Worm (Caenorhabditis elegans) whole organism, late embryonic: ENCODE data around the gene T20D4.10.

ENCODE experiments used
- C38D4.7 ChIP-seq: fragments of 200-800 bp; sonication (Bioruptor generic); optimal IDR thresholded peaks from 2 replicates; lab custom pipeline; 2018; ENCODE audit warnings: mild to moderate bottlenecking, missing genetic modification characterization, moderate library complexity, missing compliant biosample characterization
- F13H6.1 ChIP-seq: sonication (generic microtip); optimal IDR thresholded peaks from 2 replicates; lab custom pipeline; 2016; ENCODE audit warnings: missing genetic modification characterization, missing compliant biosample characterization
- K02D7.2 ChIP-seq: sonication (generic microtip); optimal IDR thresholded peaks from 2 replicates; lab custom pipeline; 2017; ENCODE audit warnings: mild to moderate bottlenecking, missing genetic modification characterization, missing compliant biosample characterization
- K09A11.1 ChIP-seq: sonication (generic microtip); optimal IDR thresholded peaks from 2 replicates; lab custom pipeline; 2017; ENCODE audit warnings: antibody characterized with exemption, mild to moderate bottlenecking, missing genetic modification characterization, missing compliant biosample characterization; ENCODE audit not compliant: insufficient read depth
- T23F11.4 ChIP-seq: fragments of 200-800 bp; sonication (Bioruptor generic); optimal IDR thresholded peaks from 2 replicates; lab custom pipeline; 2018; ENCODE audit warnings: mild to moderate bottlenecking, missing genetic modification characterization, missing compliant biosample characterization
- Y22D7AL.16 ChIP-seq: sonication (generic microtip); optimal IDR thresholded peaks from 2 replicates; lab custom pipeline; 2016; ENCODE audit warnings: missing genetic modification characterization, missing compliant biosample characterization
- ceh-18 ChIP-seq: sonication (generic microtip); optimal IDR thresholded peaks from 2 replicates; lab custom pipeline; 2016; ENCODE audit warnings: missing genetic modification characterization, missing compliant biosample characterization
- ceh-22 ChIP-seq: sonication (generic microtip); optimal IDR thresholded peaks from 2 replicates; lab custom pipeline; 2017; ENCODE audit warnings: missing biosample characterization, missing genetic modification characterization
- ceh-30 ChIP-seq: fragments of 150-350 bp; optimal IDR thresholded peaks from 2 replicates; lab custom pipeline; 2014; ENCODE audit warnings: missing biosample characterization, missing genetic modification characterization
- ceh-45 ChIP-seq: fragments of 200-800 bp; sonication (Bioruptor generic); IDR thresholded peaks from 2 replicates; pipeline ENCODE4 v1.3.6; 2022; ENCODE audit warnings: missing genetic modification reagents, missing genetic modification characterization, missing compliant biosample characterization
- ets-4 ChIP-seq: sonication (generic microtip); optimal IDR thresholded peaks from 2 replicates; lab custom pipeline; 2016; ENCODE audit warnings: missing genetic modification characterization, missing compliant biosample characterization
- eyg-1 ChIP-seq: sonication (generic microtip); optimal IDR thresholded peaks from 2 replicates; lab custom pipeline; 2016; ENCODE audit warnings: missing genotype, missing genetic modification characterization, missing compliant biosample characterization
- fax-1 ChIP-seq: sonication (generic microtip); optimal IDR thresholded peaks from 2 replicates; lab custom pipeline; 2016; ENCODE audit warnings: missing genotype, missing genetic modification characterization, missing compliant biosample characterization
- fkh-10 ChIP-seq: fragments of 150-350 bp; optimal IDR thresholded peaks from 2 replicates; lab custom pipeline; 2014; ENCODE audit warnings: missing biosample characterization, missing genetic modification reagents, missing genetic modification characterization
- hlh-13 ChIP-seq: fragments of 200-800 bp; sonication (Bioruptor generic); optimal IDR thresholded peaks from 2 replicates; lab custom pipeline; 2018; ENCODE audit warnings: mild to moderate bottlenecking, missing genetic modification characterization, missing compliant biosample characterization
- hlh-30 ChIP-seq: sonication (generic microtip); optimal IDR thresholded peaks from 2 replicates; lab custom pipeline; 2017; ENCODE audit warnings: antibody characterized with exemption, missing genetic modification characterization, missing compliant biosample characterization; ENCODE audit not compliant: insufficient read depth
- hlh-8 ChIP-seq: sonication (generic microtip); optimal IDR thresholded peaks from 2 replicates; lab custom pipeline; 2016; ENCODE audit warnings: missing genotype, missing genetic modification characterization, missing compliant biosample characterization
- madf-2 ChIP-seq: sonication (generic microtip); optimal IDR thresholded peaks from 2 replicates; lab custom pipeline; 2017; ENCODE audit warnings: missing genetic modification characterization, missing compliant biosample characterization
- nfya-1 ChIP-seq: sonication (generic microtip); optimal IDR thresholded peaks from 2 replicates; lab custom pipeline; 2017; ENCODE audit warnings: missing genetic modification characterization, mild to moderate bottlenecking, missing compliant biosample characterization, antibody characterized with exemption, moderate library complexity
- npax-4 ChIP-seq: sonication (generic microtip); optimal IDR thresholded peaks from 2 replicates; lab custom pipeline; 2016; ENCODE audit warnings: missing genetic modification characterization, missing compliant biosample characterization
- odd-2 ChIP-seq: sonication (generic microtip); optimal IDR thresholded peaks from 2 replicates; lab custom pipeline; 2017; ENCODE audit warnings: antibody characterized with exemption, mild to moderate bottlenecking, missing genetic modification characterization, missing compliant biosample characterization
- pag-3 ChIP-seq: sonication (generic microtip); optimal IDR thresholded peaks from 2 replicates; lab custom pipeline; 2016; ENCODE audit warnings: missing compliant biosample characterization, missing genetic modification characterization, borderline replicate concordance
- pat-9 ChIP-seq: fragments of 200-800 bp; sonication (Bioruptor generic); optimal IDR thresholded peaks from 2 replicates; lab custom pipeline; 2018; ENCODE audit warnings: mild to moderate bottlenecking, missing genetic modification characterization, moderate library complexity, missing compliant biosample characterization
- pax-1 ChIP-seq: fragments of 150-350 bp; optimal IDR thresholded peaks from 2 replicates; lab custom pipeline; 2014; ENCODE audit warnings: missing biosample characterization, missing genetic modification characterization
- pha-4 ChIP-seq: fragments of 150-350 bp; optimal IDR thresholded peaks from 2 replicates; lab custom pipeline; 2018; ENCODE audit warnings: missing biosample characterization, missing genetic modification reagents, missing genetic modification characterization
- pqm-1 ChIP-seq: sonication (generic microtip); optimal IDR thresholded peaks from 2 replicates; lab custom pipeline; 2016; ENCODE audit warnings: missing genetic modification characterization, missing compliant biosample characterization
- pros-1 ChIP-seq: fragments of 150-350 bp; optimal IDR thresholded peaks from 2 replicates; lab custom pipeline; 2014; ENCODE audit warnings: missing biosample characterization, missing genetic modification reagents, missing genetic modification characterization
- ref-2 ChIP-seq: sonication (generic microtip); optimal IDR thresholded peaks from 2 replicates; lab custom pipeline; 2016; ENCODE audit warnings: missing genetic modification characterization, missing compliant biosample characterization
- sdc-2 ChIP-seq: sonication (generic microtip); optimal IDR thresholded peaks from 2 replicates; lab custom pipeline; 2016; ENCODE audit warnings: missing genotype, missing genetic modification characterization, missing compliant biosample characterization
- sox-4 ChIP-seq: sonication (generic microtip); optimal IDR thresholded peaks from 2 replicates; lab custom pipeline; 2017; ENCODE audit warnings: mild to moderate bottlenecking, missing genetic modification characterization, inconsistent platforms, missing compliant biosample characterization
- tbx-7 ChIP-seq: sonication (generic microtip); optimal IDR thresholded peaks from 2 replicates; lab custom pipeline; 2016; ENCODE audit warnings: missing genotype, missing genetic modification characterization, missing compliant biosample characterization
- unc-3 ChIP-seq, 2 experiments: fragments of 200-800 bp in 1 of 2; sonication (Bioruptor generic) in 1 of 2; sonication (generic microtip) in 1 of 2; conservative IDR thresholded peaks in 1 of 2; optimal IDR thresholded peaks in 1 of 2; 2 replicates each; pipeline versions ENCODE4 v1.3.6 to Lab custom; 2016 to 2022; ENCODE audit warnings: missing compliant biosample characterization in 2 of 2, missing genetic modification characterization in 2 of 2, missing genetic modification reagents in 1 of 2
- unc-86 ChIP-seq: sonication (generic microtip); optimal IDR thresholded peaks from 2 replicates; lab custom pipeline; 2016; ENCODE audit warnings: missing genetic modification characterization, missing compliant biosample characterization
- zip-5 ChIP-seq: sonication (generic microtip); optimal IDR thresholded peaks from 2 replicates; lab custom pipeline; 2016; ENCODE audit warnings: missing genetic modification characterization, missing compliant biosample characterization
- ztf-16 ChIP-seq: sonication (generic microtip); optimal IDR thresholded peaks from 2 replicates; lab custom pipeline; 2017; ENCODE audit warnings: missing genetic modification characterization, missing compliant biosample characterization

T20D4.10 gene

DNA sequence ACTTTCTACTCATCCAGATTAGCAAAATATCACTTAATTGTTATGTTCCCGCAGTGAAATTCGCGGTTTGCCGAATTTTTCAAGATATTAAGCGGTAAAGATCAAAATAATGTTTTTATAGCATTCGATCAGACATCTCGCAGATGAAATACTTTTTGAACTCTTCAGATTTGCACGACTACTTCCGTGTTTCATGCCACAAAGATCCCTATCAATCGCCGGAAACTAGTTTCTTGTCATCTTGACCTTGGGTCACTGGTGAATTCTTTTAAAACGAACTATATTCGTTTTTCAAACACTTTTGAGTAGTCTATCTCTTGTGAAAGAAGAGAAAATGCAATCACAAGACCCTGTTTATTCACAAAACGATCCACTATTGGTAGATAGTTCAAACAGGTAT is 13.0 kb downstream of the T20D4.10 start, which contains the start of gene txt-11:
Gene txt-11, plus strand, starts transcription at position 301 of the 400 bp plus-strand sequence.
- TF ChIP-seq pag-3 (tag; lab: Kevin White, UChicago) (no peak), fkh-10 (GFP tag; lab: Kevin White, UChicago) (no peak), nfya-1 (tag; lab: Kevin White, UChicago) (no peak), sdc-2 (tag; lab: Kevin White, UChicago) (no peak), pha-4 (tag; lab: Kevin White, UChicago) (no peak), pat-9 (tag; lab: Kevin White, UChicago) (no peak), pqm-1 (tag; lab: Kevin White, UChicago) (no peak), hlh-8 (tag; lab: Kevin White, UChicago) (no peak), fax-1 (tag; lab: Kevin White, UChicago) (no peak), odd-2 (tag; lab: Kevin White, UChicago) (no peak), unc-86 (tag; lab: Kevin White, UChicago) (no peak), npax-4 (tag; lab: Kevin White, UChicago) (no peak), ztf-16 (tag; lab: Kevin White, UChicago) (no peak), F13H6.1 (tag; lab: Kevin White, UChicago) (no peak), C38D4.7 (GFP tag; lab: Kevin White, UChicago) (no peak), ets-4 (no peak), pros-1 (tag; lab: Kevin White, UChicago) (no peak), ref-2 (tag; lab: Kevin White, UChicago) (no peak)

DNA sequence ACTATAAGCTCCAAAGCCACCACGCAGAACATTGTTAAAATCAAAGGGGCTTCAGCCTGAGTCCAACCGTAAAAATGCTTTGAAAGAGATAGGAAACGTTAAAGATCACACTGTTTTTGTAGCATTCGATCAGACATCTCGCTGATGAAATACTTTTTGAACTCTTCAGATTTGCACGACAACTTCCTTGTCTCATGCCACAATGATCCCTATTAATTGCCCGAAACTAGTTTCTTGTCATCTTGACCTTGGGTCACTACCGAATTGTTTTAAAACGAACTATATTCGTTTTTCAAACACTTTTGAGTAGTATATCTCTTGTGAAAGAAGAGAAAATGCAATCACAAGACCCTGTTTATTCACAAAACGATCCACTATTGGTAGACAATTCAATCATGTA is 17.9 kb downstream of the T20D4.10 start, which contains the start of gene T20D4.3:
Gene T20D4.3, plus strand, starts transcription at position 301 of the 400 bp plus-strand sequence.
- TF ChIP-seq tbx-7 (tag; lab: Kevin White, UChicago) = no peak
- TF ChIP-seq pha-4 (tag; lab: Kevin White, UChicago) = no peak
- no peak for TF ChIP-seq ceh-22 (tag; lab: Kevin White, UChicago)
- no peak for TF ChIP-seq ceh-45 (GFP tag; lab: Robert Waterston, UW)

DNA sequence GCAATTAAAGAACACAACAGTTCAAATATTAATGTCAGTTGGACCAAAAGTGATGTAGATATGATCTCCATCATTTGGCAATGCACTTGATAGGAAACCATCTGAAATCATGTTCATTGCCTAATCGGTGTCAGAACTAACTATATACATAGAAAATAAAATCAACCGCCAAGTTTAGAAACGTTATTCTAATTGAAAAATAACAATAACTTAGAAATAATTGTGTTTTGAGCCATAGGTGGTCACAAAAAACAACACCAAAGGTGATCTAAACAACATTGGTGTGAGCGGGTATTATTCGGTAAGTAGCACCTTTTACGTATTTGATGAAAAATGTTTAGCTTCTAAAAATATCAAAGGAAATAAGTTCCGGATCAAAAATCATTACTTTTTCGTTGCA is 24.3 kb downstream of the T20D4.10 start, which contains the start of gene srab-21:
Gene srab-21, minus strand, starts transcription at position 101 of the 400 bp plus-strand sequence.
- no peak for TF ChIP-seq ceh-18 (tag; lab: Kevin White, UChicago)
- TF ChIP-seq K09A11.1 = no peak
- TF ChIP-seq zip-5 (tag; lab: Kevin White, UChicago) = no peak
- no peak for TF ChIP-seq odd-2 (tag; lab: Kevin White, UChicago)
- no peak for TF ChIP-seq T23F11.4 (GFP tag; lab: Kevin White, UChicago)

DNA sequence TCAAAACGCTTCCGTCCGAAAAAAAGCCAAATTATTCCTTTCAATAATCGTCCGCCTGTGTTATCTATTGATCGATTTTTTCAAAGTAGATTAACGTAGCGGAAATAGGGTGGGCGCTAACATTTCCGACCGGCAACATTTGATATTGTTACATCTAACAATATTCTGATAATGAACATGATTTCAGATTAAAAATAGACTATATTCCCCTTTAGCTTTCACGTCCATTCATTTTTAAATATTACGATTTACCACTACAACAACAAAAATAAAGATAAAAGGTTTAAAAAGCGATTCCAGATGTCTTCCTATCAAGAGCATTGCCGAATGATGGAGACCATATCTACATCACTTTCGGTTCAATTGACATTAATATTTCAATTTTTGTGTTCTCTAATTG is 26.0 kb downstream of the T20D4.10 start, which contains the start of gene srab-22:
Gene srab-22, plus strand, starts transcription at position 301 of the 400 bp plus-strand sequence.
- TF ChIP-seq unc-3 (GFP tag; conservative IDR thresholded peaks at IDR 0.05; lab: Robert Waterston, UW) (no peak), unc-3 (tag; optimal IDR thresholded peaks at IDR 0.05; lab: Kevin White, UChicago) (no peak)

DNA sequence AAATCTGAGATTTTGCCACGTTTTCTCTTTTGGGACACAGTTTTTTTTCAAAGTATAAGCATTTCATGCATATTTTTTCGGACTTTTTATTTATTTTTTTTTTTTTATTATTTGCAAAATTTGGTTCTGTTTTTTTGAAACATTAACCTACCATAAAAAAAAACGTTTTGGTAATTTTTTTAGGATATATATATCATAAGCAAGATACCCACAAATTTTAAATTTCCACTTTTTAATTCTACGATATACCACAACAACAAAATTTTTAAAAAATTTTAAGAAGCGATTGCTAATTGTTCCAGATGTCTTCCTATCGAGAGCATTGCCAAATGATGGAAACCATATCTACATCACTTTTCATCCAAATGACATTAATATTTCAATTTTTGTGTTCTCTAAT is 28.6 kb downstream of the T20D4.10 start, which contains the start of gene srab-20:
Gene srab-20, plus strand, starts transcription at position 301 of the 400 bp plus-strand sequence.
- no peak for TF ChIP-seq K02D7.2 (tag; lab: Kevin White, UChicago)
- TF ChIP-seq ztf-16 (tag; lab: Kevin White, UChicago) = no peak
- TF ChIP-seq hlh-30 = no peak
- no peak for TF ChIP-seq eyg-1
- TF ChIP-seq ceh-30 = no peak
- no peak for TF ChIP-seq zip-5 (tag; lab: Kevin White, UChicago)
- no peak for TF ChIP-seq sox-4
- TF ChIP-seq madf-2 (tag; lab: Kevin White, UChicago) = no peak
- TF ChIP-seq Y22D7AL.16 (tag; lab: Kevin White, UChicago) = no peak
- no peak for TF ChIP-seq hlh-13 (GFP tag; lab: Kevin White, UChicago)
- no peak for TF ChIP-seq pax-1 (tag; lab: Kevin White, UChicago)
